Worm (Caenorhabditis elegans) whole organism, young adult: ENCODE results near the gene F46E10.2.

ENCODE experiments used
- B0261.1 ChIP-seq: sonication (generic microtip); optimal IDR thresholded peaks from 2 replicates; lab custom pipeline; 2016; ENCODE audit warnings: mild to moderate bottlenecking, missing genetic modification characterization, moderate library complexity, missing compliant biosample characterization
- C17E4.6 ChIP-seq: fragments of 200-800 bp; sonication (Bioruptor generic); IDR thresholded peaks from 2 replicates; pipeline ENCODE4 v1.3.6; 2022; ENCODE audit warnings: missing genetic modification reagents, missing genetic modification characterization, missing compliant biosample characterization
- F23B12.7 ChIP-seq: sonication (generic microtip); optimal IDR thresholded peaks from 2 replicates; lab custom pipeline; 2017; ENCODE audit warnings: missing genetic modification characterization, mild to moderate bottlenecking, missing compliant biosample characterization, antibody characterized with exemption, moderate library complexity; ENCODE audit not compliant: insufficient read depth
- K11D2.4 ChIP-seq: fragments of 200-800 bp; sonication (Bioruptor generic); IDR thresholded peaks from 2 replicates; pipeline ENCODE4 v1.3.6; 2022; ENCODE audit warnings: missing genetic modification reagents, missing genetic modification characterization, missing compliant biosample characterization
- T07F8.4 ChIP-seq: sonication (generic microtip); optimal IDR thresholded peaks from 2 replicates; lab custom pipeline; 2016; ENCODE audit warnings: mild to moderate bottlenecking, missing genetic modification characterization, moderate library complexity, missing compliant biosample characterization
- Y56A3A.18 ChIP-seq: fragments of 200-800 bp; sonication (Bioruptor generic); IDR thresholded peaks from 2 replicates; pipeline ENCODE4 v1.3.6; 2022; ENCODE audit warnings: missing genetic modification reagents, missing genetic modification characterization, missing compliant biosample characterization
- akir-1 ChIP-seq: fragments of 200-800 bp; sonication (Bioruptor generic); optimal IDR thresholded peaks from 2 replicates; lab custom pipeline; 2018; ENCODE audit warnings: mild to moderate bottlenecking, missing genetic modification characterization, moderate library complexity, missing compliant biosample characterization
- atf-7 ChIP-seq: sonication (generic microtip); optimal IDR thresholded peaks from 2 replicates; lab custom pipeline; 2017; ENCODE audit warnings: mild to moderate bottlenecking, missing genetic modification characterization, missing compliant biosample characterization
- attf-3 ChIP-seq: fragments of 200-800 bp; sonication (Bioruptor generic); conservative IDR thresholded peaks from 2 replicates; pipeline ENCODE4 v1.3.6; 2022; ENCODE audit warnings: missing genetic modification reagents, missing genetic modification characterization, missing compliant biosample characterization
- attf-6 ChIP-seq: fragments of 200-800 bp; sonication (Bioruptor generic); IDR thresholded peaks from 2 replicates; pipeline ENCODE4 v1.3.6; 2022; ENCODE audit warnings: missing genetic modification reagents, missing genetic modification characterization, missing compliant biosample characterization
- bed-1 ChIP-seq: fragments of 200-800 bp; sonication (Bioruptor generic); IDR thresholded peaks from 2 replicates; pipeline ENCODE4 v1.3.6; 2022; ENCODE audit warnings: missing genetic modification reagents, missing genetic modification characterization, missing compliant biosample characterization
- bed-2 ChIP-seq: fragments of 200-800 bp; sonication (Bioruptor generic); IDR thresholded peaks from 2 replicates; pipeline ENCODE4 v1.3.6; 2022; ENCODE audit warnings: missing genetic modification reagents, missing genetic modification characterization, missing compliant biosample characterization
- cebp-1 ChIP-seq, 2 experiments: fragments of 200-800 bp in 1 of 2; sonication (Bioruptor generic) in 1 of 2; sonication (generic microtip) in 1 of 2; IDR thresholded peaks in 1 of 2; optimal IDR thresholded peaks in 1 of 2; 2 replicates each; pipeline versions ENCODE4 v1.3.6 to Lab custom; 2017 to 2022; ENCODE audit warnings: missing compliant biosample characterization in 2 of 2, missing genetic modification characterization in 2 of 2, mild to moderate bottlenecking in 1 of 2, missing genetic modification reagents in 1 of 2, moderate library complexity in 1 of 2
- ceh-27 ChIP-seq: fragments of 200-800 bp; sonication (Bioruptor generic); optimal IDR thresholded peaks from 2 replicates; lab custom pipeline; 2018; ENCODE audit warnings: mild to moderate bottlenecking, missing genetic modification characterization, moderate library complexity, missing compliant biosample characterization
- ceh-40 ChIP-seq: fragments of 200-800 bp; sonication (Bioruptor generic); IDR thresholded peaks from 2 replicates; pipeline ENCODE4 v1.3.6; 2022; ENCODE audit warnings: missing genetic modification characterization, missing compliant biosample characterization
- ceh-91 ChIP-seq: fragments of 200-800 bp; sonication (Bioruptor generic); IDR thresholded peaks from 2 replicates; pipeline ENCODE4 v1.3.6; 2022; ENCODE audit warnings: missing genetic modification reagents, missing genetic modification characterization, missing compliant biosample characterization
- die-1 ChIP-seq: sonication (generic microtip); optimal IDR thresholded peaks from 2 replicates; lab custom pipeline; 2016; ENCODE audit warnings: missing genotype, mild to moderate bottlenecking, missing genetic modification characterization, missing compliant biosample characterization
- ets-4 ChIP-seq: fragments of 200-800 bp; sonication (Bioruptor generic); optimal IDR thresholded peaks from 2 replicates; lab custom pipeline; 2018; ENCODE audit warnings: mild to moderate bottlenecking, missing genetic modification characterization, missing compliant biosample characterization
- him-1 ChIP-seq: sonication (generic microtip); optimal IDR thresholded peaks from 2 replicates; lab custom pipeline; 2016; ENCODE audit warnings: missing genotype, missing genetic modification reagents, missing genetic modification characterization, missing compliant biosample characterization
- hmg-20 ChIP-seq: fragments of 200-800 bp; sonication (Bioruptor generic); IDR thresholded peaks from 2 replicates; pipeline ENCODE4 v1.3.6; 2022; ENCODE audit warnings: missing genetic modification reagents, missing genetic modification characterization, missing compliant biosample characterization
- hrde-1 ChIP-seq: sonication (generic microtip); optimal IDR thresholded peaks from 2 replicates; lab custom pipeline; 2016; ENCODE audit warnings: missing genetic modification characterization, mild to moderate bottlenecking, missing compliant biosample characterization, moderate library complexity, missing genotype, missing genetic modification reagents, borderline replicate concordance
- lin-26 ChIP-seq: fragments of 200-800 bp; sonication (Bioruptor generic); IDR thresholded peaks from 2 replicates; pipeline ENCODE4 v1.3.6; 2022; ENCODE audit warnings: missing genetic modification reagents, missing genetic modification characterization, missing compliant biosample characterization
- lin-54 ChIP-seq: fragments of 200-800 bp; sonication (Bioruptor generic); optimal IDR thresholded peaks from 2 replicates; lab custom pipeline; 2018; ENCODE audit warnings: mild to moderate bottlenecking, missing genetic modification characterization, missing compliant biosample characterization
- madf-6 ChIP-seq: fragments of 200-800 bp; sonication (Bioruptor generic); IDR thresholded peaks from 2 replicates; pipeline ENCODE4 v1.3.6; 2022; ENCODE audit warnings: missing genetic modification reagents, missing genetic modification characterization, missing compliant biosample characterization
- mcd-1 ChIP-seq: fragments of 200-800 bp; sonication (Bioruptor generic); IDR thresholded peaks from 2 replicates; pipeline ENCODE4 v1.3.6; 2022; ENCODE audit warnings: missing genetic modification reagents, missing genetic modification characterization, missing compliant biosample characterization
- mxl-1 ChIP-seq: sonication (generic microtip); optimal IDR thresholded peaks from 2 replicates; lab custom pipeline; 2016; ENCODE audit warnings: missing genetic modification characterization, missing compliant biosample characterization
- pha-4 ChIP-seq: fragments of 150-350 bp; sonication (generic microtip); optimal IDR thresholded peaks from 2 replicates; lab custom pipeline; 2014; ENCODE audit warnings: missing biosample characterization, missing genetic modification reagents, missing genetic modification characterization
- rec-8 ChIP-seq, 2 experiments: sonication (generic microtip); optimal IDR thresholded peaks; 2 replicates each; lab custom pipeline; 2016; ENCODE audit warnings: mild to moderate bottlenecking in 2 of 2, missing genetic modification characterization in 2 of 2, missing genetic modification reagents in 2 of 2, missing genotype in 2 of 2, missing biosample characterization in 1 of 2, missing compliant biosample characterization in 1 of 2, moderate library complexity in 1 of 2
- rpc-1 ChIP-seq, 2 experiments: fragments of 150-350 bp in 1 of 2; sonication (generic microtip) in 1 of 2; optimal IDR thresholded peaks; 2 replicates each; lab custom pipeline; 2014 to 2018; ENCODE audit warnings: missing biosample characterization in 1 of 2, missing genetic modification characterization in 1 of 2, missing genetic modification reagents in 1 of 2, missing genotype in 1 of 2
- sdz-38 ChIP-seq: sonication (generic microtip); optimal IDR thresholded peaks from 2 replicates; lab custom pipeline; 2016; ENCODE audit warnings: missing genotype, missing genetic modification characterization, missing compliant biosample characterization
- tbx-9 ChIP-seq: sonication (generic microtip); optimal IDR thresholded peaks from 2 replicates; lab custom pipeline; 2016; ENCODE audit warnings: borderline replicate concordance, missing genetic modification characterization, inconsistent platforms, missing compliant biosample characterization
- unc-62 ChIP-seq: fragments of 150-350 bp; optimal IDR thresholded peaks from 2 replicates; lab custom pipeline; 2014; ENCODE audit warnings: missing biosample characterization, missing genetic modification reagents, missing genetic modification characterization
- zfh-2 ChIP-seq: fragments of 200-800 bp; sonication (Bioruptor generic); conservative IDR thresholded peaks from 2 replicates; pipeline ENCODE4 v1.3.6; 2022; ENCODE audit warnings: missing genetic modification reagents, missing genetic modification characterization, missing compliant biosample characterization
- zim-3 ChIP-seq: sonication (generic microtip); optimal IDR thresholded peaks from 2 replicates; lab custom pipeline; 2017; ENCODE audit warnings: mild to moderate bottlenecking, missing genetic modification characterization, moderate library complexity, missing compliant biosample characterization
- ztf-22 ChIP-seq: fragments of 200-800 bp; sonication (Bioruptor generic); optimal IDR thresholded peaks from 2 replicates; lab custom pipeline; 2018; ENCODE audit warnings: mild to moderate bottlenecking, missing genetic modification characterization, moderate library complexity, missing compliant biosample characterization
- ztf-26 ChIP-seq: sonication (generic microtip); optimal IDR thresholded peaks from 2 replicates; lab custom pipeline; 2017; ENCODE audit warnings: missing genetic modification characterization, missing compliant biosample characterization
- ztf-28 ChIP-seq: fragments of 200-800 bp; sonication (Bioruptor generic); IDR thresholded peaks from 2 replicates; pipeline ENCODE4 v1.3.6; 2022; ENCODE audit warnings: missing genetic modification reagents, missing genetic modification characterization, missing compliant biosample characterization
- ztf-3 ChIP-seq: fragments of 200-800 bp; sonication (Bioruptor generic); optimal IDR thresholded peaks from 2 replicates; lab custom pipeline; 2018; ENCODE audit warnings: mild to moderate bottlenecking, missing genetic modification characterization, missing compliant biosample characterization

Gene F46E10.2

DNA sequence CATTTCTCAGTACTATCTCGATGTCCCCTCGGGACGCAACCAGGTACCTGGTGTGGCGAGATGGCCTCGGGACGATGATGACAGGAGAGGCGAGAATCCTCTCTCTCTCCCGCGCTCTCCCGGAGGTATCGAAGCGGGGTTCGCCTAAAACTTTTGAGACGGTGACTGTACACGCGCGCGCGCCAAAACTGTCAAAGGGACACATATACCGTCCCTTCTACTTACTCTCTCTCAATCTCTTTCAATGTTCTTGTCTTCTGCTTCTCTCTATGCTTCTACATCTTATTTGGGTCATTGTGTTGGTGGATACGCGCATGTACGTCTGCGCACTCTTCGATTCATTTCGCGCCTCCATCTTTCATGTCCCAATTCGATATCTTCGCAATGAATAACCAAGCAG is 21.6 kb downstream of the F46E10.2 start:
- TF ChIP-seq ceh-91 (GFP tag; lab: Robert Waterston, UW) (no peak), bed-2 (GFP tag; lab: Robert Waterston, UW) (no peak), B0261.1 (no peak), zfh-2 (peak; percentile 85), ceh-27 (GFP tag; lab: Kevin White, UChicago) (peak; percentile 14), madf-6 (0 out of 2 replicates have a peak, but pooled peaks have one; percentile 13), lin-26 (peak; percentile 26; the same call in 1 of the 2 replicates), bed-1 (GFP tag; lab: Robert Waterston, UW) (no peak), ztf-26 (tag; lab: Kevin White, UChicago) (peak; percentile 5), ztf-22 (GFP tag; lab: Kevin White, UChicago) (no peak), mcd-1 (GFP tag; lab: Robert Waterston, UW) (0 out of 2 replicates have a peak, but pooled peaks have one; percentile 31), rec-8 (tag; optimal IDR thresholded peaks at IDR 0.05; lab: Kevin White, UChicago) (no peak), akir-1 (GFP tag; lab: Kevin White, UChicago) (no peak), sdz-38 (tag; lab: Kevin White, UChicago) (no peak), mxl-1 (tag; lab: Kevin White, UChicago) (no peak), ceh-40 (no peak), ztf-3 (GFP tag; lab: Kevin White, UChicago) (no peak), F23B12.7 (tag; lab: Kevin White, UChicago) (no peak), T07F8.4 (no peak), K11D2.4 (GFP tag; lab: Robert Waterston, UW) (no peak), atf-7 (tag; lab: Kevin White, UChicago) (peak; percentile 0), die-1 (tag; lab: Kevin White, UChicago) (peak; percentile 30), lin-54 (no peak), attf-6 (GFP tag; lab: Robert Waterston, UW) (no peak), hmg-20 (GFP tag; lab: Robert Waterston, UW) (no peak), him-1 (no peak), unc-62 (no peak), zim-3 (tag; lab: Kevin White, UChicago) (no peak), Y56A3A.18 (GFP tag; lab: Robert Waterston, UW) (no peak), cebp-1 (GFP tag; IDR thresholded peaks at IDR 0.05; lab: Robert Waterston, UW) (no peak), cebp-1 (tag; optimal IDR thresholded peaks at IDR 0.05; lab: Kevin White, UChicago) (peak; percentile 15), pha-4 (tag; lab: Kevin White, UChicago) (no peak), tbx-9 (tag; lab: Kevin White, UChicago) (no peak), hrde-1 (no peak)
- TF ChIP-seq, all 124 proteins: peak for 9

DNA sequence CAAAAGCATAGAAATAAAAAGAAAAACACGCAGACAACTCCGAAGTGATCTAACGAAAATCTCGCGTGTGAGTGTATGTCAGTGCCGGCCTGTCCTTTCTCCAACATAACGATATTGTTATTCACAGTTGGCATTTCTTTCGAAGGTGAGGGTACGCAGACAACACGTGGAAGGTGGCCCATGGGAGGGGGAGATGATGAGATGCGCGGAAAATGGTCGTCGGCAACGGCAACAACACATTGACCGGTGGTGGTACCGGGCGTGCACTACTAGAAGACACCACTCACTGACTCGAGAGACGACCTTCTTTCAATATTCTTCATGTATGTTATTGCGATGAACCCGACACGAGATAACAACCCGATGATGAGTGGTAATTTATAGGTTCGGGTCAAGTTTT is 24.8 kb downstream of the F46E10.2 start:
- TF ChIP-seq ceh-91 (GFP tag; lab: Robert Waterston, UW) (no peak), attf-3 (GFP tag; lab: Robert Waterston, UW) (no peak), C17E4.6 (GFP tag; lab: Robert Waterston, UW) (no peak), ztf-28 (GFP tag; lab: Robert Waterston, UW) (no peak), ets-4 (no peak), rpc-1 (optimal IDR thresholded peaks at IDR 0.05; lab: Kevin White, UChicago) (no peak), rpc-1 (tag; optimal IDR thresholded peaks at IDR 0.05; lab: Kevin White, UChicago) (no peak)
- TF ChIP-seq, all 124 proteins: peak for 0
